Fruit fly (Drosophila melanogaster): ENCODE data around the gene Nf-YB.
A peak's percentile ranks its signal among the peaks of the same experiment; 100 is the strongest.

The Nf-YB gene

DNA sequence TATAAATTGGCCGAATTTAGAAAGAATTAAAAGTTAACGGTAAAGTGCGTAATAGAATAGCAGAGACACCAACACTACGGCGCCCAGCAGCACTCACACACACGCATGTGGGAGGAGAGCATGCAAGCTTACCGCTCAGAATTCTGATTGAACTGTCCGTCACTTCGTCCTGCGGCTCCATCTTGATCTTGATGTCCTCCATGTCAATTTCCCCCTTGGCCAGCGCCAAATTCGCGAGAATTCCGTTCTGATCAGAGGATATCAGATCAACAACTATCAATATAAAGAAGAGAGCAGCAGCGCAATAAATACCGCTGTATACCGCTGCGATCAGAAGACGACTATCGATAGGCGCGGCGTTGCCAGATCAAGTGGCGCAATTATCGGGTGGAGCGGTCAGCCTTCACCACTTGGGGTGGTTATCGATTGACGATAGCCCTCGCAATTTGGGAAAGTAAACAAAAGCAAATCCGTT is at the start of gene Nf-YB, which contains the start of gene CG10462:
Gene Nf-YB, plus strand, starts transcription at position 410 of the 475 bp plus-strand sequence.
Gene CG10462, minus strand, starts transcription at position 346 of the 475 bp plus-strand sequence.
- TF ChIP-seq gt (GFP tag; IDR thresholded peaks at IDR 0.05) (no peak), Sin3A (optimal IDR thresholded peaks at IDR 0.05) (peak; percentile 81), btn (GFP tag; optimal IDR thresholded peaks at IDR 0.05) (no peak), Atf6 (GFP tag; IDR thresholded peaks at IDR 0.05) (no peak), CG11723 (GFP tag; optimal IDR thresholded peaks at IDR 0.05) (no peak), Six4 (GFP tag; optimal IDR thresholded peaks at IDR 0.05) (no peak), Trl (optimal IDR thresholded peaks at IDR 0.05) (peak; percentile 27 to 50), Trl (GFP tag; optimal IDR thresholded peaks at IDR 0.05) (no peak), org-1 (GFP tag; optimal IDR thresholded peaks at IDR 0.05) (no peak), trh (GFP tag; optimal IDR thresholded peaks at IDR 0.05) (no peak), CG2129 (GFP tag; IDR thresholded peaks at IDR 0.05; ENCODE audit: partially characterized antibody) (peak; percentile 42; the same call in 1 of the 2 replicates), CG1603 (tag; optimal IDR thresholded peaks at IDR 0.05) (no peak), ems (GFP tag; optimal IDR thresholded peaks at IDR 0.05) (no peak), Opbp (GFP tag; IDR thresholded peaks at IDR 0.05; ENCODE audit: partially characterized antibody) (peak; percentile 91), Lpt (GFP tag; optimal IDR thresholded peaks at IDR 0.05) (no peak), vfl (GFP tag; optimal IDR thresholded peaks at IDR 0.05) (no peak), CG7357 (GFP tag; IDR thresholded peaks at IDR 0.05) (no peak), CG16815 (GFP tag; optimal IDR thresholded peaks at IDR 0.05) (no peak), B-H1 (GFP tag; IDR thresholded peaks at IDR 0.05) (no peak), kah (GFP tag; optimal IDR thresholded peaks at IDR 0.05) (no peak), exex (tag; optimal IDR thresholded peaks at IDR 0.05) (no peak), nom (GFP tag; optimal IDR thresholded peaks at IDR 0.05) (no peak), zen (tag; optimal IDR thresholded peaks at IDR 0.05) (peak; percentile 8), knrl (GFP tag; IDR thresholded peaks at IDR 0.05; ENCODE audit: partially characterized antibody) (peak; percentile 85), Dbx (GFP tag; IDR thresholded peaks at IDR 0.05) (0 out of 3 replicates have a peak, but pooled peaks have one; percentile 15), CG3995 (GFP tag; optimal IDR thresholded peaks at IDR 0.05) (peak; percentile 16), chinmo (GFP tag; IDR thresholded peaks at IDR 0.05; ENCODE audit: partially characterized antibody) (peak; percentile 76; the same call in 1 of the 4 replicates), ato (GFP tag; IDR thresholded peaks at IDR 0.05; ENCODE audit: partially characterized antibody) (peak; percentile 98), CoRest (tag; optimal IDR thresholded peaks at IDR 0.05) (peak; percentile 35), zen2 (GFP tag; IDR thresholded peaks at IDR 0.05; ENCODE audit: partially characterized antibody) (peak; percentile 91), CG17568 (GFP tag; optimal IDR thresholded peaks at IDR 0.05) (no peak), jigr1 (GFP tag; IDR thresholded peaks at IDR 0.05) (no peak), schlank (tag; optimal IDR thresholded peaks at IDR 0.05) (no peak), HmgZ (tag; optimal IDR thresholded peaks at IDR 0.05) (peak; percentile 59), ATbp (GFP tag; optimal IDR thresholded peaks at IDR 0.05) (no peak), Lhr (GFP tag; optimal IDR thresholded peaks at IDR 0.05) (peak; percentile 79), Myb (GFP tag; optimal IDR thresholded peaks at IDR 0.05) (peak; percentile 86), sima (GFP tag; optimal IDR thresholded peaks at IDR 0.05) (no peak), YL-1 (GFP tag; optimal IDR thresholded peaks at IDR 0.05) (peak; percentile 69), hb (GFP tag; IDR thresholded peaks at IDR 0.05; ENCODE audit: partially characterized antibody) (peak; percentile 96), amos (GFP tag; IDR thresholded peaks at IDR 0.05; ENCODE audit: partially characterized antibody) (peak; percentile 90), CG6175 (GFP tag; IDR thresholded peaks at IDR 0.05) (no peak), NK7.1 (GFP tag; optimal IDR thresholded peaks at IDR 0.05) (no peak), jing (GFP tag; optimal IDR thresholded peaks at IDR 0.05) (no peak), tx (GFP tag; optimal IDR thresholded peaks at IDR 0.05) (no peak), stc (GFP tag; IDR thresholded peaks at IDR 0.05) (no peak), lmd (GFP tag; IDR thresholded peaks at IDR 0.05) (no peak), CG8765 (GFP tag; IDR thresholded peaks at IDR 0.05) (no peak), Mrtf (GFP tag; IDR thresholded peaks at IDR 0.05) (no peak), jumu (GFP tag; optimal IDR thresholded peaks at IDR 0.05) (peak; percentile 6), CG33213 (GFP tag; optimal IDR thresholded peaks at IDR 0.05) (peak; percentile 19), sd (tag; optimal IDR thresholded peaks at IDR 0.05) (no peak)
